Fruit fly (Drosophila melanogaster): ENCODE results near the gene plh.

The plh gene

DNA sequence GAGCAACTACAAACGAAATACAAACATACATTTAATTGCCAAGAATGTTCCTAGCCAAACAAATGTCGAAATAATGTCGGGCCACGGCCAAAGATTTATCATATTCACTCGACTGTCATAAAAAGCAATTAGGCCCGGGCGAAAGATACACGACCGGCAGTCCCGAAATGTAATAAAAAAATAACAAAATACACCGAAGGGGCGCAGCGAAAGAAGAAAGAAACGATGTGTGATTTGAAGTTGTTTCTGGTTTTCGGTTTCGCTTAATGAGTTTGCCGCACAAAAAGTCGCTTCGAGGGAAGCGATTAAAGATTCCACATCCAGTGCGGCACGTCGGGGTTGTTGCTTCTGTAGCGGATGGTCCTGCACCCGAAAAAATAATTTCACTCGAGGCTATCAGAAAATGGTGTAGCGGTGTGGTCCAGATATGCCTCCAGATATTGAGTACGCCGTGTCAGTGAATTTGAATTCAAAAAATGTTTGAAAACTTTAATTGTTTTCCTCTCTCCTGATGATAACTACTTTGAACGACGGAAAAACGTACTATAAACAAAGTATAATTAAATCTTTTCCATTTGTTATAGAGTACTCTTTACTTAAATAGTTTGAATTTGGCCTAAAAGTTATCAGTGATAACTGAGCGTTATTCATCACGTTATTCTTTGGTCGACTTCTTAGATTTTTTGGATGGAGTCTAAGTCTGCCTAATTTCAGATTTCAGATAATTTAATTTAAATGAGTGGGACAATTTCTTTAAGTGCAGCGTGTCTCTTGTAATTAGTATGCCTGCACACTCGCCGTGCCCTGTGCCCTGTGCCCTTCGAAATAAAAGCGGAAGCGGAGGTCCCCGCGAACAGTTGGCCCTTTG is 21.4 kb downstream of the plh start (continued):
- TF ChIP-seq nmo (GFP tag; optimal IDR thresholded peaks at IDR 0.05): peak; percentile 80
- TF ChIP-seq grn (GFP tag; optimal IDR thresholded peaks at IDR 0.05): peak; percentile 13
- TF ChIP-seq sens-2 (GFP tag; IDR thresholded peaks at IDR 0.05): peak; percentile 37; the same call in 1 of the 2 replicates
- peak; percentile 1 for TF ChIP-seq Antp (GFP tag; optimal IDR thresholded peaks at IDR 0.05)
- TF ChIP-seq CG13624 (GFP tag; optimal IDR thresholded peaks at IDR 0.05): peak; percentile 19
- TF ChIP-seq CG15696 (tag; optimal IDR thresholded peaks at IDR 0.05): peak; percentile 82
- TF ChIP-seq unpg (GFP tag; optimal IDR thresholded peaks at IDR 0.05): peak; percentile 22
- TF ChIP-seq CG16863 (GFP tag; optimal IDR thresholded peaks at IDR 0.05): peak; percentile 48
- TF ChIP-seq sob (GFP tag; IDR thresholded peaks at IDR 0.05): peak; percentile 7; the same call in 1 of the 2 replicates
- TF ChIP-seq B-H2 (GFP tag; optimal IDR thresholded peaks at IDR 0.05): no peak
- no peak for TF ChIP-seq HHEX (GFP tag; optimal IDR thresholded peaks at IDR 0.05)
- peak; percentile 22 for TF ChIP-seq CG15011 (GFP tag; optimal IDR thresholded peaks at IDR 0.05)
- TF ChIP-seq CG10565 (GFP tag; optimal IDR thresholded peaks at IDR 0.05): no peak
- no peak for TF ChIP-seq usp (GFP tag; optimal IDR thresholded peaks at IDR 0.05)
- peak; percentile 64 for TF ChIP-seq tin (GFP tag; optimal IDR thresholded peaks at IDR 0.05)
- TF ChIP-seq E2f1 (GFP tag; IDR thresholded peaks at IDR 0.05): no peak
- peak; percentile 35 for TF ChIP-seq PHDP (tag; optimal IDR thresholded peaks at IDR 0.05)
- peak; percentile 2 for TF ChIP-seq Max (GFP tag; optimal IDR thresholded peaks at IDR 0.05)
- TF ChIP-seq D19A (tag; optimal IDR thresholded peaks at IDR 0.05): peak; percentile 51
- TF ChIP-seq CG18011 (GFP tag; optimal IDR thresholded peaks at IDR 0.05): no peak
- TF ChIP-seq CrebB (tag; optimal IDR thresholded peaks at IDR 0.05): no peak
- TF ChIP-seq croc (GFP tag; conservative IDR thresholded peaks at IDR 0.05): peak; percentile 29; the same call in 1 of the 3 replicates
- peak in 1 of 2 experiments; percentile 38 for TF ChIP-seq Eip74EF (GFP tag; optimal IDR thresholded peaks at IDR 0.05)

DNA sequence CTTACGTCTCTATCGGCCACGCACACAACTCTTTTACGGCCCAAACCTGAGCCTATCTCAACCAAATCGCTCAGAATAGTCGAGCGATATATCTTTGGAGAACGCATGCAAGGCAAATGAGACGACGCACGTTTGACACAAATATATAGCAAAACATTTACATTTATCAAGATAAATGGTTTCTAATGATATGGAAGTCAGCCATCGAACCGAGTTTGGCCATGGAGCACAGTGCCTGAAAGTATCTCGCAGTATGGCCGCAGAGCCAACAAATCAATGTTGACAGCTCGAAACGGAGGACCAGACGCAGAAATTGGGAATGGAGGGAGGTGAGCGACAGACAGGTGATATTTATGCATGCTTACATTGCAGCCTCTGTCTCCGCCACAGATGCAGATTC is 23.4 kb downstream of the plh start:
- TF ChIP-seq CG15269 (tag; optimal IDR thresholded peaks at IDR 0.05): peak; percentile 23
- no peak for TF ChIP-seq CG13287 (GFP tag; IDR thresholded peaks at IDR 0.05; ENCODE audit: partially characterized antibody)
- TF ChIP-seq kni (GFP tag; optimal IDR thresholded peaks at IDR 0.05): peak; percentile 20
- no peak for TF ChIP-seq CG18476 (GFP tag; optimal IDR thresholded peaks at IDR 0.05)
- no peak for TF ChIP-seq Sry-δ (GFP tag; optimal IDR thresholded peaks at IDR 0.05)
- TF ChIP-seq grn (GFP tag; optimal IDR thresholded peaks at IDR 0.05): peak; percentile 69
- peak; percentile 13 for TF ChIP-seq odd (GFP tag; optimal IDR thresholded peaks at IDR 0.05)
- TF ChIP-seq GATAe (GFP tag; conservative IDR thresholded peaks at IDR 0.05): no peak
- peak; percentile 18; the same call in 1 of the 2 replicates for TF ChIP-seq vvl (GFP tag; IDR thresholded peaks at IDR 0.05)
- TF ChIP-seq chinmo (GFP tag; IDR thresholded peaks at IDR 0.05; ENCODE audit: partially characterized antibody): 0 out of 4 replicates have a peak, but pooled peaks have one; percentile 51
- no peak for TF ChIP-seq Hr3 (GFP tag; optimal IDR thresholded peaks at IDR 0.05)
- TF ChIP-seq CG1529 (GFP tag; optimal IDR thresholded peaks at IDR 0.05): no peak
- TF ChIP-seq Lim3 (GFP tag; IDR thresholded peaks at IDR 0.05): no peak
- no peak for TF ChIP-seq ewg (GFP tag; optimal IDR thresholded peaks at IDR 0.05)
- no peak for TF ChIP-seq NK7.1 (GFP tag; optimal IDR thresholded peaks at IDR 0.05)
- no peak for TF ChIP-seq Scr (GFP tag; IDR thresholded peaks at IDR 0.05; ENCODE audit: partially characterized antibody)
- no peak for TF ChIP-seq CG14965 (GFP tag; optimal IDR thresholded peaks at IDR 0.05; ENCODE audit: borderline replicate concordance)
- TF ChIP-seq CG6854 (GFP tag; optimal IDR thresholded peaks at IDR 0.05): no peak
- TF ChIP-seq lov (optimal IDR thresholded peaks at IDR 0.05): no peak
- 0 out of 3 replicates have a peak, but pooled peaks have one; percentile 34 for TF ChIP-seq lov (GFP tag; IDR thresholded peaks at IDR 0.05)
- no peak for TF ChIP-seq Six4 (GFP tag; optimal IDR thresholded peaks at IDR 0.05)
- peak; percentile 38 for TF ChIP-seq Med (GFP tag)
- TF ChIP-seq sens (GFP tag): peak; percentile 30
- peak; percentile 84; the same call in 2 of the 3 replicates for TF ChIP-seq CG2199 (GFP tag; IDR thresholded peaks at IDR 0.05)
- TF ChIP-seq ac (GFP tag; optimal IDR thresholded peaks at IDR 0.05): peak; percentile 23
- TF ChIP-seq ttk (GFP tag; IDR thresholded peaks at IDR 0.05): no peak
- TF ChIP-seq Sox100B (GFP tag; optimal IDR thresholded peaks at IDR 0.05): no peak
